Worm (Caenorhabditis elegans): ENCODE data around the gene C44H9.5.

C44H9.5 gene

DNA sequence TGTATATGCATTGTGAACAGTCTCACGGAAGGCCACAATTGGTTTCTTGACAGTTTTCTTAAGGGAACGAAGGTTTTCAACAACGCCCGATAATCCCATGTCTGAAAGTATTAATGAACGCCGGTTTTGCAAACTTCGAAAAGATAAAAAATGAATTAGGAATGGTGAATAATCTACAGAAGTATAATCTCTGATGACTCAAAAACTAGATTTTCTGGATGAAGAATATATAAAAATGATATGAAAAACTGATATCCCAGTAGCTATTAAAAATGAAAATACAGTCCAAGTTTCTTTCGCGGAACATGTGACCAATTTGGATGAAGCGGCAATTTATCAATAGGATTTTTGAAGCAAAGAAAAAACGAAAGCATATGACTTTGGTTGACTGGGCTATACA is 35.6 kb downstream of the C44H9.5 start, which contains the start of gene ZC443.3:
TSS of gene ZC443.3 (minus strand) at position 101 of the 400 bp plus-strand sequence.
- TF ChIP-seq ceh-16 (tag; optimal IDR thresholded peaks at IDR 0.05): no peak
- TF ChIP-seq aly-2 (tag; optimal IDR thresholded peaks at IDR 0.05): no peak
- TF ChIP-seq nhr-77 (tag; optimal IDR thresholded peaks at IDR 0.05): no peak
- TF ChIP-seq daf-12 (tag; optimal IDR thresholded peaks at IDR 0.05): no peak
- no peak for TF ChIP-seq sea-2 (GFP tag; optimal IDR thresholded peaks at IDR 0.05)
- no peak for TF ChIP-seq nhr-76 (tag; optimal IDR thresholded peaks at IDR 0.05)
- no peak for TF ChIP-seq jun-1 (tag; optimal IDR thresholded peaks at IDR 0.05)
- TF ChIP-seq egl-27 (tag; optimal IDR thresholded peaks at IDR 0.05): no peak
- no peak for TF ChIP-seq elt-1 (tag; optimal IDR thresholded peaks at IDR 0.05)
- TF ChIP-seq ama-1 (optimal IDR thresholded peaks at IDR 0.05): no peak
- no peak for TF ChIP-seq nhr-25 (tag; optimal IDR thresholded peaks at IDR 0.05)
- TF ChIP-seq fkh-10 (GFP tag; optimal IDR thresholded peaks at IDR 0.05): no peak

DNA sequence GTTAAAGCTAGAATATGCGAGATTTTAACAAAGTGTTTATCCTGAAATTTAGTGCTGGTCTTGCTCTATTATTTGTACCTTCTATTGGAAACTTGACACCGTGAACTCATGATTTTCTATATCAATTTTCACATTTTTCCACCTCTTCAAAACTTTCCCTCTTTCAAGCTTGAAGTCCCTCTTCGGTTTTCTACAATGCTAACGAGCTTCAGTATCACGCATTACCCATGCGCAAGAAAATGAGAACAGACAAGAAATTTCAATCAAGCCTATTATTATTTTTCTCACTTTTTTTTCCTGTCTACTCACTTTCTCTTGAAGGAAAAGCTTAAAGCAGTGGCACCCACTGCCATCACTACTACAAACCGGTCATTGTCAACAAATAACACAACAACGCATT is 37.9 kb downstream of the C44H9.5 start:
- TF ChIP-seq ceh-82 (tag; optimal IDR thresholded peaks at IDR 0.05) (no peak), pha-4 (tag; optimal IDR thresholded peaks at IDR 0.05) (peak; percentile 44), egl-5 (tag; optimal IDR thresholded peaks at IDR 0.05) (peak; percentile 58), ama-1 (optimal IDR thresholded peaks at IDR 0.05) (peak; percentile 42)

DNA sequence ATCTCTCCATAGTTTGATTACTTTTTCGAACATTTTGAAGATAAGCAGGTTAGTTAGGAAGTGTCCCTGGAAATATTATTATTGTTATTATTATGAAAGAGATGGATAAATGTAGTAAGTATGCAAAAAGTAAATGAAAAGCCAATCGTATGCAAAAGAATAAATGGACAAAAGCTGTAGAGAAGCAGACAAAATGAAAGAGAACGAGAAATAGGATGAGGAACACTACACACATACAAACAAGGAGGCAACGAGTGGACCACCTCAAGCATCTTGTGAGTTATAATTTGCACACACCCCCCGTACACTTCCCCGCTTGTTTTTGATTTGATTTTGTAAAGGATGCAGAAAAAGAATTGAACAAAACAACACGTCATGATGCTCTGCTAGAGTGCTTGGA is 38.5 kb downstream of the C44H9.5 start, which contains the start of gene ZC443.2:
TSS of gene ZC443.2 (minus strand) at position 67 of the 400 bp plus-strand sequence.
- no peak for TF ChIP-seq mdl-1 (tag; optimal IDR thresholded peaks at IDR 0.05)
- TF ChIP-seq fkh-10 (GFP tag; optimal IDR thresholded peaks at IDR 0.05): peak; percentile 46
- TF ChIP-seq nhr-28 (tag; optimal IDR thresholded peaks at IDR 0.05): no peak
- TF ChIP-seq jun-1 (tag; optimal IDR thresholded peaks at IDR 0.05): no peak

ce11 chrV:12809876-12810275 is 39.8 kb downstream of the C44H9.5 start, which contains the start of gene ZC443.1:
Gene ZC443.1, minus strand, starts transcription at chrV:12810080.
- TF ChIP-seq aly-2 (tag; optimal IDR thresholded peaks at IDR 0.05) (no peak), daf-12 (tag; optimal IDR thresholded peaks at IDR 0.05) (no peak), ceh-9 (tag; optimal IDR thresholded peaks at IDR 0.05) (no peak), elt-3 (tag; optimal IDR thresholded peaks at IDR 0.05) (no peak), zag-1 (tag; optimal IDR thresholded peaks at IDR 0.05) (no peak), ceh-82 (tag; optimal IDR thresholded peaks at IDR 0.05) (no peak), nhr-76 (tag; optimal IDR thresholded peaks at IDR 0.05) (no peak), nhr-28 (tag; optimal IDR thresholded peaks at IDR 0.05) (no peak), lsy-12 (tag; optimal IDR thresholded peaks at IDR 0.05) (no peak), fos-1 (tag; optimal IDR thresholded peaks at IDR 0.05) (no peak), jun-1 (tag; optimal IDR thresholded peaks at IDR 0.05) (no peak), egl-5 (tag; optimal IDR thresholded peaks at IDR 0.05) (no peak), nfya-1 (tag; optimal IDR thresholded peaks at IDR 0.05; ENCODE audit: insufficient read depth) (no peak), mdl-1 (tag; optimal IDR thresholded peaks at IDR 0.05) (no peak)

- TF ChIP-seq ceh-82 (tag; optimal IDR thresholded peaks at IDR 0.05) (no peak), ceh-28 (tag; optimal IDR thresholded peaks at IDR 0.05) (no peak), elt-3 (tag; optimal IDR thresholded peaks at IDR 0.05) (no peak), ama-1 (optimal IDR thresholded peaks at IDR 0.05) (no peak), unc-62 (GFP tag; optimal IDR thresholded peaks at IDR 0.05) (no peak), tbx-2 (tag; optimal IDR thresholded peaks at IDR 0.05) (no peak), fos-1 (tag; optimal IDR thresholded peaks at IDR 0.05) (no peak), nfya-1 (tag; optimal IDR thresholded peaks at IDR 0.05; ENCODE audit: insufficient read depth) (no peak)
These were observed 43.5 kb downstream of the C44H9.5 start, which contains the start of gene ZC443.7 for ce11 chrV:12806190-12806589. Gene ZC443.7, plus strand, starts transcription at chrV:12806490.

ce11 chrV:12803274-12803673 is 46.4 kb downstream of the C44H9.5 start, which contains the start of gene srbc-45:
Gene srbc-45, plus strand, starts transcription at chrV:12803574.
- TF ChIP-seq unc-39 (tag; optimal IDR thresholded peaks at IDR 0.05) (no peak), unc-62 (GFP tag; optimal IDR thresholded peaks at IDR 0.05) (no peak), ztf-11 (tag; optimal IDR thresholded peaks at IDR 0.05) (no peak), nfya-1 (tag; optimal IDR thresholded peaks at IDR 0.05; ENCODE audit: insufficient read depth) (no peak), ceh-16 (tag; optimal IDR thresholded peaks at IDR 0.05) (no peak)

ce11 chrV:12800171-12800570 is 49.5 kb downstream of the C44H9.5 start, which contains the start of gene ugt-3:
Gene ugt-3, minus strand, starts transcription at chrV:12800271.
- TF ChIP-seq nhr-11 (tag; optimal IDR thresholded peaks at IDR 0.05) (no peak), lin-15B (tag; optimal IDR thresholded peaks at IDR 0.05) (no peak), mml-1 (tag; optimal IDR thresholded peaks at IDR 0.05) (no peak), pha-4 (tag; optimal IDR thresholded peaks at IDR 0.05) (no peak), unc-39 (tag; optimal IDR thresholded peaks at IDR 0.05) (no peak), nhr-76 (tag; optimal IDR thresholded peaks at IDR 0.05) (no peak), fkh-2 (tag; optimal IDR thresholded peaks at IDR 0.05) (no peak), nhr-12 (tag; optimal IDR thresholded peaks at IDR 0.05) (no peak), aly-2 (tag; optimal IDR thresholded peaks at IDR 0.05) (no peak), hmg-11 (tag; optimal IDR thresholded peaks at IDR 0.05) (no peak), nhr-77 (tag; optimal IDR thresholded peaks at IDR 0.05) (no peak), nhr-43 (tag; optimal IDR thresholded peaks at IDR 0.05; ENCODE audit: poor library complexity, severe bottlenecking) (no peak), ceh-82 (tag; optimal IDR thresholded peaks at IDR 0.05) (no peak), lin-39 (tag; optimal IDR thresholded peaks at IDR 0.05) (no peak), tbx-2 (tag; optimal IDR thresholded peaks at IDR 0.05) (no peak), fos-1 (tag; optimal IDR thresholded peaks at IDR 0.05) (no peak), zag-1 (tag; optimal IDR thresholded peaks at IDR 0.05) (no peak), elt-3 (tag; optimal IDR thresholded peaks at IDR 0.05) (no peak), unc-62 (GFP tag; optimal IDR thresholded peaks at IDR 0.05) (no peak), lsy-12 (tag; optimal IDR thresholded peaks at IDR 0.05) (no peak)
